Fruit fly (Drosophila melanogaster): ENCODE measurements around the gene CG31751.

The CG31751 gene

dm6 chr2L:18693877-18694723 lies 17.1 kb downstream of the CG31751 start (continued):
- TF ChIP-seq CG7839 (tag; optimal IDR thresholded peaks at IDR 0.05) (peak; percentile 48), MBD-R2 (GFP tag; IDR thresholded peaks at IDR 0.05) (peak; percentile 60), gcm2 (GFP tag; optimal IDR thresholded peaks at IDR 0.05) (peak; percentile 37), CG1024 (GFP tag; IDR thresholded peaks at IDR 0.05) (0 out of 2 replicates have a peak, but pooled peaks have one; percentile 36), CG10274 (GFP tag; optimal IDR thresholded peaks at IDR 0.05) (peak; percentile 42), croc (GFP tag; conservative IDR thresholded peaks at IDR 0.05) (no peak; the same call in 1 of the 3 replicates), pnt (GFP tag; optimal IDR thresholded peaks at IDR 0.05) (peak; percentile 38), HLH4C (GFP tag; IDR thresholded peaks at IDR 0.05; ENCODE audit: partially characterized antibody) (no peak), Jarid2 (GFP tag; optimal IDR thresholded peaks at IDR 0.05) (no peak), CG15073 (GFP tag; optimal IDR thresholded peaks at IDR 0.05) (peak; percentile 7), Hmx (GFP tag; optimal IDR thresholded peaks at IDR 0.05) (no peak), CG17186 (GFP tag; optimal IDR thresholded peaks at IDR 0.05) (no peak), CG4328 (GFP tag; optimal IDR thresholded peaks at IDR 0.05) (peak; percentile 50), so (GFP tag; IDR thresholded peaks at IDR 0.05) (peak; percentile 53), bcd (GFP tag; optimal IDR thresholded peaks at IDR 0.05) (peak; percentile 39), sd (tag; optimal IDR thresholded peaks at IDR 0.05) (peak; percentile 80), CG1233 (GFP tag; optimal IDR thresholded peaks at IDR 0.05) (peak; percentile 51), sens (GFP tag) (peak; percentile 93), vvl (GFP tag; IDR thresholded peaks at IDR 0.05) (peak; percentile 73), CG15269 (tag; optimal IDR thresholded peaks at IDR 0.05) (peak; percentile 45), Med (GFP tag) (peak; percentile 95), CG6654 (GFP tag; optimal IDR thresholded peaks at IDR 0.05) (no peak), zfh2 (GFP tag; optimal IDR thresholded peaks at IDR 0.05) (peak; percentile 58), CG18476 (GFP tag; optimal IDR thresholded peaks at IDR 0.05) (peak; percentile 15), bowl (GFP tag; IDR thresholded peaks at IDR 0.05) (no peak), lbe (GFP tag; optimal IDR thresholded peaks at IDR 0.05) (no peak)

dm6 chr2L:18694724-18695105 lies 17.7 kb downstream of the CG31751 start:
- no peak for TF ChIP-seq CG18599 (GFP tag; optimal IDR thresholded peaks at IDR 0.05)
- no peak for TF ChIP-seq CG10147 (GFP tag; optimal IDR thresholded peaks at IDR 0.05)
- TF ChIP-seq CG15514 (GFP tag; optimal IDR thresholded peaks at IDR 0.05), result no peak
- TF ChIP-seq trh (GFP tag; optimal IDR thresholded peaks at IDR 0.05), result no peak
- 0 out of 3 replicates have a peak, but pooled peaks have one; percentile 22 for TF ChIP-seq B-H1 (GFP tag; IDR thresholded peaks at IDR 0.05)
- TF ChIP-seq shn (GFP tag; optimal IDR thresholded peaks at IDR 0.05), result no peak
- no peak for TF ChIP-seq CG10462 (GFP tag; optimal IDR thresholded peaks at IDR 0.05)
- peak; percentile 88 for TF ChIP-seq Ets65A (GFP tag)
- TF ChIP-seq tll (GFP tag; optimal IDR thresholded peaks at IDR 0.05), result no peak
- no peak for TF ChIP-seq BtbVII (GFP tag; optimal IDR thresholded peaks at IDR 0.05)
- TF ChIP-seq Bgb (GFP tag; IDR thresholded peaks at IDR 0.05; ENCODE audit: partially characterized antibody), result no peak
- no peak for TF ChIP-seq crp (GFP tag; optimal IDR thresholded peaks at IDR 0.05)
- TF ChIP-seq CG1792 (GFP tag; optimal IDR thresholded peaks at IDR 0.05), result no peak
- peak; percentile 46 for TF ChIP-seq CG13424 (tag; optimal IDR thresholded peaks at IDR 0.05)
- TF ChIP-seq CG2712 (tag; optimal IDR thresholded peaks at IDR 0.05), result peak; percentile 29
- no peak for TF ChIP-seq CG34376 (GFP tag; optimal IDR thresholded peaks at IDR 0.05)
- TF ChIP-seq Nf-YB (GFP tag; optimal IDR thresholded peaks at IDR 0.05), result no peak
- TF ChIP-seq pho (GFP tag; optimal IDR thresholded peaks at IDR 0.05), result no peak
- TF ChIP-seq CG2889 (GFP tag; IDR thresholded peaks at IDR 0.05), result no peak
- no peak for TF ChIP-seq CG12104 (GFP tag; optimal IDR thresholded peaks at IDR 0.05)
- TF ChIP-seq crc (GFP tag; optimal IDR thresholded peaks at IDR 0.05), result no peak
- no peak for TF ChIP-seq HLH54F (GFP tag; optimal IDR thresholded peaks at IDR 0.05)
- no peak for TF ChIP-seq sima (GFP tag; optimal IDR thresholded peaks at IDR 0.05)
- no peak for TF ChIP-seq CG6272 (GFP tag; IDR thresholded peaks at IDR 0.05)

Data from whole organism, embryonic.